Fruit fly (Drosophila melanogaster) whole organism, prepupa: ENCODE data around the gene CG8064.

Source experiments
- CG10631 ChIP-seq: fragments of 200-800 bp; sonication (Bioruptor generic); optimal IDR thresholded peaks from 2 replicates; lab custom pipeline; 2016; ENCODE audit warnings: missing biosample characterization, missing genetic modification characterization
- CG11902 ChIP-seq: fragments of 200-800 bp; sonication (Bioruptor generic); optimal IDR thresholded peaks from 3 replicates; lab custom pipeline; 2016; ENCODE audit warnings: missing biosample characterization, missing genetic modification characterization
- CG1621 ChIP-seq: fragments of 200-800 bp; sonication (Bioruptor generic); optimal IDR thresholded peaks from 3 replicates; lab custom pipeline; 2018; ENCODE audit warnings: missing biosample characterization, mild to moderate bottlenecking, missing genetic modification characterization
- CG16779 ChIP-seq: fragments of 200-800 bp; sonication (Bioruptor generic); optimal IDR thresholded peaks from 3 replicates; lab custom pipeline; 2017; ENCODE audit warnings: missing biosample characterization, mild to moderate bottlenecking, missing genetic modification characterization
- CG3032 ChIP-seq: fragments of 200-800 bp; optimal IDR thresholded peaks from 2 replicates; lab custom pipeline; 2019; ENCODE audit warnings: missing biosample characterization, mild to moderate bottlenecking, missing genetic modification characterization, moderate library complexity
- CG32006 ChIP-seq: fragments of 200-800 bp; sonication (Bioruptor generic); optimal IDR thresholded peaks from 3 replicates; lab custom pipeline; 2017; ENCODE audit warnings: missing biosample characterization, mild to moderate bottlenecking, missing genetic modification characterization
- CG34406 ChIP-seq: fragments of 200-800 bp; sonication (Bioruptor generic); optimal IDR thresholded peaks from 3 replicates; lab custom pipeline; 2016; ENCODE audit warnings: missing biosample characterization, missing genetic modification characterization
- CG3919 ChIP-seq: fragments of 200-800 bp; sonication (Bioruptor generic); optimal IDR thresholded peaks from 3 replicates; lab custom pipeline; 2016; ENCODE audit warnings: missing biosample characterization, missing genetic modification characterization
- CG4318 ChIP-seq: fragments of 200-800 bp; sonication (Bioruptor generic); optimal IDR thresholded peaks from 3 replicates; lab custom pipeline; 2017; ENCODE audit warnings: missing biosample characterization, mild to moderate bottlenecking, missing genetic modification characterization
- CG6163 ChIP-seq: fragments of 200-800 bp; sonication (Bioruptor generic); IDR thresholded peaks from 3 replicates; pipeline ENCODE4 v1.3.6; 2022; ENCODE audit warnings: missing biosample characterization, missing genetic modification characterization
- CG6276 ChIP-seq: fragments of 200-800 bp; sonication (Bioruptor generic); optimal IDR thresholded peaks from 2 replicates; lab custom pipeline; 2017; ENCODE audit warnings: missing biosample characterization, mild to moderate bottlenecking, missing genetic modification characterization
- CG7368 ChIP-seq: fragments of 200-800 bp; sonication (Bioruptor generic); optimal IDR thresholded peaks from 3 replicates; lab custom pipeline; 2016; ENCODE audit warnings: missing biosample characterization, missing genetic modification characterization
- CG8319 ChIP-seq: fragments of 200-800 bp; sonication (Bioruptor generic); optimal IDR thresholded peaks from 3 replicates; lab custom pipeline; 2016; ENCODE audit warnings: missing biosample characterization, missing genetic modification characterization
- CG8632 ChIP-seq: fragments of 200-800 bp; sonication (Bioruptor generic); optimal IDR thresholded peaks from 3 replicates; lab custom pipeline; 2016; ENCODE audit warnings: missing biosample characterization, missing genetic modification characterization
- Eip75B ChIP-seq: fragments of 200-800 bp; sonication (Bioruptor generic); optimal IDR thresholded peaks from 3 replicates; lab custom pipeline; 2016; ENCODE audit warnings: missing biosample characterization, missing genetic modification characterization
- Eip78C ChIP-seq: fragments of 200-800 bp; sonication (Bioruptor generic); peaks from one replicate; lab custom pipeline; 2016; ENCODE audit warnings: missing biosample characterization, missing genetic modification characterization
- Ets21C ChIP-seq: fragments of 200-800 bp; sonication (Bioruptor generic); optimal IDR thresholded peaks from 3 replicates; lab custom pipeline; 2016; ENCODE audit warnings: missing biosample characterization, missing genetic modification characterization
- Ets96B ChIP-seq: fragments of 200-800 bp; optimal IDR thresholded peaks from 2 replicates; lab custom pipeline; 2019; ENCODE audit warnings: missing biosample characterization, mild to moderate bottlenecking, missing genetic modification characterization, moderate library complexity
- Gug ChIP-seq: fragments of 200-800 bp; sonication (Bioruptor generic); IDR thresholded peaks from 2 replicates; pipeline ENCODE4 v1.3.6; 2022; ENCODE audit warnings: missing biosample characterization, missing genetic modification characterization
- Hr39 ChIP-seq: fragments of 200-800 bp; sonication (Bioruptor generic); optimal IDR thresholded peaks from 2 replicates; lab custom pipeline; 2016; ENCODE audit warnings: missing biosample characterization, missing genetic modification characterization
- Hr4 ChIP-seq: fragments of 200-800 bp; sonication (Bioruptor generic); optimal IDR thresholded peaks from 3 replicates; lab custom pipeline; 2016; ENCODE audit warnings: missing biosample characterization, missing genetic modification characterization
- Lpt ChIP-seq: fragments of 200-800 bp; sonication (Bioruptor generic); optimal IDR thresholded peaks from 3 replicates; lab custom pipeline; 2016; ENCODE audit warnings: missing biosample characterization, missing genetic modification characterization
- Met ChIP-seq: fragments of 200-800 bp; sonication (Bioruptor generic); optimal IDR thresholded peaks from 3 replicates; lab custom pipeline; 2016; ENCODE audit warnings: missing biosample characterization, missing genetic modification characterization
- OdsH ChIP-seq: fragments of 200-800 bp; sonication (Bioruptor generic); optimal IDR thresholded peaks from 3 replicates; lab custom pipeline; 2016; ENCODE audit warnings: missing biosample characterization, missing genetic modification characterization
- Smox ChIP-seq: fragments of 200-800 bp; sonication (Bioruptor generic); optimal IDR thresholded peaks from 3 replicates; lab custom pipeline; 2016; ENCODE audit warnings: missing biosample characterization, missing genetic modification characterization
- Sox14 ChIP-seq: fragments of 200-800 bp; sonication (Bioruptor generic); optimal IDR thresholded peaks from 3 replicates; lab custom pipeline; 2016; ENCODE audit warnings: missing biosample characterization, missing genetic modification characterization
- Sox15 ChIP-seq: fragments of 200-800 bp; sonication (Bioruptor generic); optimal IDR thresholded peaks from 3 replicates; lab custom pipeline; 2016; ENCODE audit warnings: missing biosample characterization, missing genetic modification characterization
- cyc ChIP-seq: fragments of 200-800 bp; sonication (Bioruptor generic); optimal IDR thresholded peaks from 3 replicates; lab custom pipeline; 2016; ENCODE audit warnings: missing biosample characterization, missing genetic modification characterization
- dsx ChIP-seq: fragments of 200-800 bp; optimal IDR thresholded peaks from 3 replicates; lab custom pipeline; 2019; ENCODE audit warnings: missing biosample characterization, mild to moderate bottlenecking, missing genetic modification characterization, moderate library complexity; ENCODE audit not compliant: poor library complexity, severe bottlenecking
- esn ChIP-seq: fragments of 200-800 bp; sonication (Bioruptor generic); optimal IDR thresholded peaks from 2 replicates; lab custom pipeline; 2016; ENCODE audit warnings: missing biosample characterization, mild to moderate bottlenecking, missing genetic modification characterization, moderate library complexity
- fd59A ChIP-seq: fragments of 200-800 bp; sonication (Bioruptor generic); optimal IDR thresholded peaks from 2 replicates; lab custom pipeline; 2017; ENCODE audit warnings: missing biosample characterization, mild to moderate bottlenecking, missing genetic modification characterization, missing genetic modification reagents
- lz ChIP-seq: fragments of 200-800 bp; sonication (Bioruptor generic); optimal IDR thresholded peaks from 3 replicates; lab custom pipeline; 2016; ENCODE audit warnings: missing biosample characterization, missing genetic modification characterization
- net ChIP-seq: fragments of 200-800 bp; sonication (Bioruptor generic); optimal IDR thresholded peaks from 3 replicates; lab custom pipeline; 2016; ENCODE audit warnings: missing biosample characterization, missing genetic modification characterization
- svp ChIP-seq: fragments of 200-800 bp; sonication (Bioruptor generic); peaks from one replicate; lab custom pipeline; 2016; ENCODE audit warnings: missing biosample characterization, missing genetic modification characterization
- topi ChIP-seq: fragments of 200-800 bp; sonication (Bioruptor generic); optimal IDR thresholded peaks from 3 replicates; lab custom pipeline; 2016; ENCODE audit warnings: missing biosample characterization, missing genetic modification characterization

Gene CG8064

dm6 chr3R:18251876-18252275, 31.6 kb upstream of the CG8064 start:
- no peak for TF ChIP-seq CG10631 (GFP tag; lab: Kevin White, UChicago)
- TF ChIP-seq Smox (GFP tag; lab: Kevin White, UChicago) = no peak
- no peak for TF ChIP-seq CG32006
- no peak for TF ChIP-seq Lpt (GFP tag; lab: Kevin White, UChicago)
- no peak for TF ChIP-seq fd59A (GFP tag; lab: Kevin White, UChicago)

- no peak for TF ChIP-seq Eip78C (GFP tag; lab: Kevin White, UChicago)
- no peak for TF ChIP-seq dsx (GFP tag; lab: Kevin White, UChicago)
- peak; percentile 6 for TF ChIP-seq esn
- TF ChIP-seq CG3919 (GFP tag; lab: Kevin White, UChicago) = no peak
- TF ChIP-seq Eip75B (GFP tag; lab: Kevin White, UChicago) = no peak
- TF ChIP-seq topi = no peak
- TF ChIP-seq CG10631 (GFP tag; lab: Kevin White, UChicago) = no peak
- TF ChIP-seq CG6163 (GFP tag; lab: Robert Waterston, UW) = no peak
- TF ChIP-seq Hr4 (GFP tag; lab: Kevin White, UChicago) = no peak
- no peak for TF ChIP-seq OdsH (GFP tag; lab: Kevin White, UChicago)
- TF ChIP-seq Lpt (GFP tag; lab: Kevin White, UChicago) = no peak
- TF ChIP-seq Hr39 (GFP tag; lab: Kevin White, UChicago) = no peak
- no peak for TF ChIP-seq Gug (GFP tag; lab: Robert Waterston, UW)
- no peak for TF ChIP-seq lz
- no peak for TF ChIP-seq CG4318 (GFP tag; lab: Kevin White, UChicago)
- no peak for TF ChIP-seq CG7368
- no peak for TF ChIP-seq Met (GFP tag; lab: Kevin White, UChicago)
- TF ChIP-seq CG8319 (GFP tag; lab: Kevin White, UChicago) = no peak
- TF ChIP-seq svp = no peak
- TF ChIP-seq Smox (GFP tag; lab: Kevin White, UChicago) = no peak
- peak; percentile 52 for TF ChIP-seq Sox14 (GFP tag; lab: Kevin White, UChicago)
- TF ChIP-seq CG6276 = no peak
- no peak for TF ChIP-seq CG3032 (tag; lab: Kevin White, UChicago)
- peak; percentile 49 for TF ChIP-seq CG1621
- TF ChIP-seq CG8632 (GFP tag; lab: Kevin White, UChicago) = no peak
- TF ChIP-seq CG16779 (tag; lab: Kevin White, UChicago) = no peak
These were observed 30.9 kb upstream of the CG8064 start, which contains the start of gene CG12320 for dm6 chr3R:18252578-18252977. TSS of gene CG12320 (minus strand) at chr3R:18252734.

dm6 chr3R:18255281-18255680, 28.2 kb upstream of the CG8064 start, which contains the start of the genes Ada2a, Polr2D, Tgs1 and moi:
TSS of gene Ada2a (minus strand) at chr3R:18255487.
TSS of gene Polr2D (minus strand) at chr3R:18255487.
TSS of gene Tgs1 (plus strand) at chr3R:18255530.
TSS of gene moi (plus strand) at chr3R:18255530.
- TF ChIP-seq Met (GFP tag; lab: Kevin White, UChicago) (no peak), Eip78C (GFP tag; lab: Kevin White, UChicago) (no peak), Ets21C (GFP tag; lab: Kevin White, UChicago) (no peak), CG11902 (GFP tag; lab: Kevin White, UChicago) (no peak), Ets96B (tag; lab: Kevin White, UChicago) (no peak), CG4318 (GFP tag; lab: Kevin White, UChicago) (no peak), CG1621 (peak; percentile 82)

- TF ChIP-seq Gug (GFP tag; lab: Robert Waterston, UW) = no peak
- no peak for TF ChIP-seq Sox15 (GFP tag; lab: Kevin White, UChicago)
- no peak for TF ChIP-seq Ets21C (GFP tag; lab: Kevin White, UChicago)
- TF ChIP-seq CG32006 = no peak
- no peak for TF ChIP-seq net (GFP tag; lab: Kevin White, UChicago)
- TF ChIP-seq svp = no peak
- TF ChIP-seq Hr4 (GFP tag; lab: Kevin White, UChicago) = no peak
- TF ChIP-seq Sox14 (GFP tag; lab: Kevin White, UChicago) = no peak
- no peak for TF ChIP-seq Ets96B (tag; lab: Kevin White, UChicago)
- no peak for TF ChIP-seq CG7368
- no peak for TF ChIP-seq cyc (GFP tag; lab: Kevin White, UChicago)
- TF ChIP-seq CG34406 (GFP tag; lab: Kevin White, UChicago) = no peak
These were observed 23.4 kb upstream of the CG8064 start for dm6 chr3R:18260016-18260415.
